Worm (Caenorhabditis elegans) whole organism, young adult: ENCODE measurements around the gene T24E12.3.

ENCODE experiments used
- C06A6.2 ChIP-seq: fragments of 200-800 bp; sonication (Bioruptor generic); conservative IDR thresholded peaks from 2 replicates; pipeline ENCODE4 v1.3.6; 2022; ENCODE audit warnings: missing genetic modification characterization, missing compliant biosample characterization
- D2030.7 ChIP-seq: fragments of 200-800 bp; sonication (Bioruptor generic); IDR thresholded peaks from 2 replicates; pipeline ENCODE4 v1.3.6; 2022; ENCODE audit warnings: missing genetic modification reagents, missing genetic modification characterization, missing compliant biosample characterization
- F10E7.11 ChIP-seq: sonication (generic microtip); optimal IDR thresholded peaks from 2 replicates; lab custom pipeline; 2017; ENCODE audit warnings: mild to moderate bottlenecking, missing genetic modification characterization, moderate library complexity, missing compliant biosample characterization
- F22D6.2 ChIP-seq: sonication (generic microtip); optimal IDR thresholded peaks from 2 replicates; lab custom pipeline; 2016; ENCODE audit warnings: mild to moderate bottlenecking, missing genetic modification characterization, missing compliant biosample characterization
- F23B12.7 ChIP-seq: sonication (generic microtip); optimal IDR thresholded peaks from 2 replicates; lab custom pipeline; 2017; ENCODE audit warnings: missing genetic modification characterization, mild to moderate bottlenecking, missing compliant biosample characterization, antibody characterized with exemption, moderate library complexity; ENCODE audit not compliant: insufficient read depth
- F33H1.4 ChIP-seq: fragments of 200-800 bp; sonication (Bioruptor generic); IDR thresholded peaks from 2 replicates; pipeline ENCODE4 v1.3.6; 2022; ENCODE audit warnings: missing genetic modification reagents, missing genetic modification characterization, missing compliant biosample characterization
- F52B5.7 ChIP-seq: sonication (generic microtip); optimal IDR thresholded peaks from 2 replicates; lab custom pipeline; 2016; ENCODE audit warnings: mild to moderate bottlenecking, missing genetic modification characterization, missing compliant biosample characterization
- K11D2.4 ChIP-seq: fragments of 200-800 bp; sonication (Bioruptor generic); IDR thresholded peaks from 2 replicates; pipeline ENCODE4 v1.3.6; 2022; ENCODE audit warnings: missing genetic modification reagents, missing genetic modification characterization, missing compliant biosample characterization
- Y53F4B.3 ChIP-seq: fragments of 200-800 bp; sonication (Bioruptor generic); IDR thresholded peaks from 2 replicates; pipeline ENCODE4 v1.3.6; 2022; ENCODE audit warnings: missing genetic modification reagents, missing genetic modification characterization, missing compliant biosample characterization
- Y56A3A.18 ChIP-seq: fragments of 200-800 bp; sonication (Bioruptor generic); IDR thresholded peaks from 2 replicates; pipeline ENCODE4 v1.3.6; 2022; ENCODE audit warnings: missing genetic modification reagents, missing genetic modification characterization, missing compliant biosample characterization
- Y95B8A.8 ChIP-seq: fragments of 200-800 bp; sonication (Bioruptor generic); IDR thresholded peaks from 2 replicates; pipeline ENCODE4 v1.3.6; 2022; ENCODE audit warnings: missing genetic modification reagents, missing genetic modification characterization, missing compliant biosample characterization
- athp-1 ChIP-seq: sonication (generic microtip); optimal IDR thresholded peaks from 2 replicates; lab custom pipeline; 2017; ENCODE audit warnings: mild to moderate bottlenecking, missing genetic modification characterization, missing compliant biosample characterization
- attf-6 ChIP-seq: fragments of 200-800 bp; sonication (Bioruptor generic); IDR thresholded peaks from 2 replicates; pipeline ENCODE4 v1.3.6; 2022; ENCODE audit warnings: missing genetic modification reagents, missing genetic modification characterization, missing compliant biosample characterization
- bed-1 ChIP-seq: fragments of 200-800 bp; sonication (Bioruptor generic); IDR thresholded peaks from 2 replicates; pipeline ENCODE4 v1.3.6; 2022; ENCODE audit warnings: missing genetic modification reagents, missing genetic modification characterization, missing compliant biosample characterization
- cebp-1 ChIP-seq, 2 experiments: fragments of 200-800 bp in 1 of 2; sonication (Bioruptor generic) in 1 of 2; sonication (generic microtip) in 1 of 2; IDR thresholded peaks in 1 of 2; optimal IDR thresholded peaks in 1 of 2; 2 replicates each; pipeline versions ENCODE4 v1.3.6 to Lab custom; 2017 to 2022; ENCODE audit warnings: missing compliant biosample characterization in 2 of 2, missing genetic modification characterization in 2 of 2, mild to moderate bottlenecking in 1 of 2, missing genetic modification reagents in 1 of 2, moderate library complexity in 1 of 2
- ceh-91 ChIP-seq: fragments of 200-800 bp; sonication (Bioruptor generic); IDR thresholded peaks from 2 replicates; pipeline ENCODE4 v1.3.6; 2022; ENCODE audit warnings: missing genetic modification reagents, missing genetic modification characterization, missing compliant biosample characterization
- chd-7 ChIP-seq: sonication (generic microtip); optimal IDR thresholded peaks from 2 replicates; lab custom pipeline; 2016; ENCODE audit warnings: mild to moderate bottlenecking, missing genetic modification characterization, moderate library complexity, missing compliant biosample characterization
- egrh-3 ChIP-seq: fragments of 200-800 bp; sonication (Bioruptor generic); IDR thresholded peaks from 2 replicates; pipeline ENCODE4 v1.3.6; 2022; ENCODE audit warnings: missing genetic modification reagents, missing genetic modification characterization, missing compliant biosample characterization
- ets-4 ChIP-seq: fragments of 200-800 bp; sonication (Bioruptor generic); optimal IDR thresholded peaks from 2 replicates; lab custom pipeline; 2018; ENCODE audit warnings: mild to moderate bottlenecking, missing genetic modification characterization, missing compliant biosample characterization
- fkh-3 ChIP-seq: sonication (generic microtip); optimal IDR thresholded peaks from 2 replicates; lab custom pipeline; 2016; ENCODE audit warnings: mild to moderate bottlenecking, missing genetic modification characterization, missing compliant biosample characterization
- hlh-12 ChIP-seq: sonication (generic microtip); optimal IDR thresholded peaks from 2 replicates; lab custom pipeline; 2016; ENCODE audit warnings: missing genetic modification characterization, missing compliant biosample characterization
- hlh-26 ChIP-seq: fragments of 200-800 bp; sonication (Bioruptor generic); conservative IDR thresholded peaks from 2 replicates; pipeline ENCODE4 v1.3.6; 2022; ENCODE audit warnings: missing genetic modification reagents, missing genetic modification characterization, missing compliant biosample characterization
- let-526 ChIP-seq: fragments of 200-800 bp; sonication (Bioruptor generic); IDR thresholded peaks from 2 replicates; pipeline ENCODE4 v1.3.6; 2022; ENCODE audit warnings: missing genetic modification reagents, missing genetic modification characterization, missing compliant biosample characterization
- lsl-1 ChIP-seq: fragments of 200-800 bp; sonication (Bioruptor generic); optimal IDR thresholded peaks from 2 replicates; lab custom pipeline; 2018; ENCODE audit warnings: mild to moderate bottlenecking, missing genetic modification characterization, moderate library complexity, missing compliant biosample characterization
- madf-6 ChIP-seq: fragments of 200-800 bp; sonication (Bioruptor generic); IDR thresholded peaks from 2 replicates; pipeline ENCODE4 v1.3.6; 2022; ENCODE audit warnings: missing genetic modification reagents, missing genetic modification characterization, missing compliant biosample characterization
- madf-8 ChIP-seq: fragments of 200-800 bp; sonication (Bioruptor generic); conservative IDR thresholded peaks from 2 replicates; pipeline ENCODE4 v1.3.6; 2022; ENCODE audit warnings: missing genetic modification reagents, missing genetic modification characterization, missing compliant biosample characterization
- nhr-120 ChIP-seq: fragments of 200-800 bp; sonication (Bioruptor generic); IDR thresholded peaks from 2 replicates; pipeline ENCODE4 v1.3.6; 2022; ENCODE audit warnings: missing genetic modification characterization, missing compliant biosample characterization
- nhr-179 ChIP-seq: sonication (generic microtip); optimal IDR thresholded peaks from 2 replicates; lab custom pipeline; 2016; ENCODE audit warnings: mild to moderate bottlenecking, missing genetic modification characterization, missing compliant biosample characterization
- pha-4 ChIP-seq: fragments of 150-350 bp; sonication (generic microtip); optimal IDR thresholded peaks from 2 replicates; lab custom pipeline; 2014; ENCODE audit warnings: missing biosample characterization, missing genetic modification reagents, missing genetic modification characterization
- rpc-1 ChIP-seq, 2 experiments: fragments of 150-350 bp in 1 of 2; sonication (generic microtip) in 1 of 2; optimal IDR thresholded peaks; 2 replicates each; lab custom pipeline; 2014 to 2018; ENCODE audit warnings: missing biosample characterization in 1 of 2, missing genetic modification characterization in 1 of 2, missing genetic modification reagents in 1 of 2, missing genotype in 1 of 2
- sdz-38 ChIP-seq: sonication (generic microtip); optimal IDR thresholded peaks from 2 replicates; lab custom pipeline; 2016; ENCODE audit warnings: missing genotype, missing genetic modification characterization, missing compliant biosample characterization
- sea-2 ChIP-seq: fragments of 200-800 bp; sonication (Bioruptor generic); IDR thresholded peaks from 2 replicates; pipeline ENCODE4 v1.3.6; 2022; ENCODE audit warnings: missing genetic modification characterization, missing compliant biosample characterization
- ztf-18 ChIP-seq: sonication (generic microtip); optimal IDR thresholded peaks from 2 replicates; lab custom pipeline; 2016; ENCODE audit warnings: missing genotype, mild to moderate bottlenecking, missing genetic modification characterization, missing compliant biosample characterization

Gene T24E12.3

ce11 chrII:3787151-3787550, 11.3 kb downstream of the T24E12.3 start, which contains the start of gene T24E12.13:
T24E12.13 (plus strand) TSS chrII:3787451.
- TF ChIP-seq ztf-18 (no peak), lsl-1 (GFP tag; lab: Kevin White, UChicago) (no peak), nhr-120 (GFP tag; lab: Robert Waterston, UW) (no peak), chd-7 (tag; lab: Kevin White, UChicago) (no peak), C06A6.2 (GFP tag; lab: Robert Waterston, UW) (no peak), F52B5.7 (tag; lab: Kevin White, UChicago) (no peak)

ce11 chrII:3788356-3788962, 12.6 kb downstream of the T24E12.3 start:
- TF ChIP-seq attf-6 (GFP tag; lab: Robert Waterston, UW) (no peak), egrh-3 (no peak), Y95B8A.8 (GFP tag; lab: Robert Waterston, UW) (no peak), D2030.7 (GFP tag; lab: Robert Waterston, UW) (no peak), let-526 (GFP tag; lab: Robert Waterston, UW) (no peak), hlh-12 (tag; lab: Kevin White, UChicago) (no peak), rpc-1 (optimal IDR thresholded peaks at IDR 0.05; lab: Kevin White, UChicago) (no peak), rpc-1 (tag; optimal IDR thresholded peaks at IDR 0.05; lab: Kevin White, UChicago) (no peak), sea-2 (GFP tag; lab: Robert Waterston, UW) (no peak), athp-1 (tag; lab: Kevin White, UChicago) (no peak), nhr-120 (GFP tag; lab: Robert Waterston, UW) (no peak), cebp-1 (GFP tag; IDR thresholded peaks at IDR 0.05; lab: Robert Waterston, UW) (no peak), cebp-1 (tag; optimal IDR thresholded peaks at IDR 0.05; lab: Kevin White, UChicago) (no peak)

- no peak for TF ChIP-seq fkh-3 (tag; lab: Kevin White, UChicago)
- TF ChIP-seq D2030.7 (GFP tag; lab: Robert Waterston, UW), result no peak
- no peak for TF ChIP-seq K11D2.4 (GFP tag; lab: Robert Waterston, UW)
- no peak for TF ChIP-seq sdz-38
- no peak for TF ChIP-seq Y53F4B.3 (GFP tag; lab: Robert Waterston, UW)
- no peak for TF ChIP-seq ets-4 (GFP tag; lab: Kevin White, UChicago)
- no peak for TF ChIP-seq F23B12.7 (tag; lab: Kevin White, UChicago)
- TF ChIP-seq F22D6.2, result no peak
Measured at ce11 chrII:3793336-3793735, 17.5 kb downstream of the T24E12.3 start, which contains the start of gene fbxb-99. fbxb-99 (minus strand) TSS chrII:3793436.

ce11 chrII:3795323-3795722, 19.5 kb downstream of the T24E12.3 start, which contains the start of gene Y8A9A.2:
Y8A9A.2 (plus strand) TSS chrII:3795623.
- TF ChIP-seq F33H1.4 (GFP tag; lab: Robert Waterston, UW), result no peak
- TF ChIP-seq hlh-26, result no peak
- TF ChIP-seq F10E7.11 (tag; lab: Kevin White, UChicago), result no peak
- TF ChIP-seq pha-4, result no peak
- TF ChIP-seq F22D6.2, result no peak
- TF ChIP-seq bed-1 (GFP tag; lab: Robert Waterston, UW), result no peak
- TF ChIP-seq nhr-179, result no peak
- TF ChIP-seq madf-8 (GFP tag; lab: Robert Waterston, UW), result no peak
- no peak for TF ChIP-seq ceh-91 (GFP tag; lab: Robert Waterston, UW)
- TF ChIP-seq Y56A3A.18, result no peak
- TF ChIP-seq madf-6 (GFP tag; lab: Robert Waterston, UW), result no peak
- TF ChIP-seq egrh-3, result no peak
- no peak for TF ChIP-seq cebp-1 (GFP tag; IDR thresholded peaks at IDR 0.05; lab: Robert Waterston, UW)
- no peak for TF ChIP-seq cebp-1 (tag; optimal IDR thresholded peaks at IDR 0.05; lab: Kevin White, UChicago)
